Worm (Caenorhabditis elegans) whole organism, L4 larva: Measurements from ENCODE around the gene mrpl-55.

Experiments used
- F26F4.8 ChIP-seq: fragments of 200-800 bp; sonication (Bioruptor generic); conservative IDR thresholded peaks from 2 replicates; pipeline ENCODE4 v1.3.6; 2022; ENCODE audit warnings: missing genetic modification characterization, missing compliant biosample characterization
- Y5F2A.4 ChIP-seq: fragments of 200-800 bp; sonication (Bioruptor generic); optimal IDR thresholded peaks from 2 replicates; lab custom pipeline; 2018; ENCODE audit warnings: mild to moderate bottlenecking, missing genetic modification characterization, missing compliant biosample characterization
- aha-1 ChIP-seq: fragments of 150-350 bp; peaks from one replicate; lab custom pipeline; 2014; ENCODE audit warnings: missing biosample characterization, missing genetic modification characterization
- ceh-20 ChIP-seq: fragments of 200-800 bp; sonication (Bioruptor generic); IDR thresholded peaks from 2 replicates; pipeline ENCODE4 v1.3.6; 2022; ENCODE audit warnings: missing genetic modification reagents, missing genetic modification characterization, missing compliant biosample characterization
- cey-2 ChIP-seq: sonication (generic microtip); optimal IDR thresholded peaks from 3 replicates; lab custom pipeline; 2017; ENCODE audit warnings: missing genetic modification characterization, mild to moderate bottlenecking, missing compliant biosample characterization, antibody characterized with exemption, borderline replicate concordance; ENCODE audit not compliant: insufficient read depth
- ctbp-1 ChIP-seq: fragments of 200-800 bp; sonication (Bioruptor generic); IDR thresholded peaks from 2 replicates; pipeline ENCODE4 v1.3.6; 2022; ENCODE audit warnings: missing genetic modification reagents, missing genetic modification characterization, missing compliant biosample characterization
- daf-16 ChIP-seq, 3 experiments: sonication (generic microtip); optimal IDR thresholded peaks; 2 replicates each; lab custom pipeline; 2016 to 2017; ENCODE audit warnings: missing genetic modification characterization in 3 of 3, missing genetic modification reagents in 3 of 3, mild to moderate bottlenecking in 2 of 3, missing compliant biosample characterization in 2 of 3, missing biosample characterization in 1 of 3, moderate library complexity in 1 of 3
- dve-1 ChIP-seq: sonication (generic microtip); optimal IDR thresholded peaks from 2 replicates; lab custom pipeline; 2017; ENCODE audit warnings: antibody characterized with exemption, mild to moderate bottlenecking, missing genetic modification characterization, missing compliant biosample characterization; ENCODE audit not compliant: insufficient read depth
- fos-1 ChIP-seq: fragments of 150-350 bp; optimal IDR thresholded peaks from 2 replicates; lab custom pipeline; 2014; ENCODE audit warnings: missing biosample characterization, missing genetic modification characterization
- hif-1 ChIP-seq, 2 experiments: sonication (generic microtip); optimal IDR thresholded peaks; 2 replicates each; lab custom pipeline; 2016 to 2017; ENCODE audit warnings: missing compliant biosample characterization in 2 of 2, missing genetic modification characterization in 2 of 2, missing genetic modification reagents in 2 of 2, missing genotype in 2 of 2, mild to moderate bottlenecking in 1 of 2
- jun-1 ChIP-seq: fragments of 150-350 bp; optimal IDR thresholded peaks from 2 replicates; lab custom pipeline; 2014; ENCODE audit warnings: missing biosample characterization, missing genetic modification reagents, missing genetic modification characterization
- lin-1 ChIP-seq: fragments of 200-800 bp; sonication (Bioruptor generic); IDR thresholded peaks from 2 replicates; pipeline ENCODE4 v1.3.6; 2022; ENCODE audit warnings: missing genetic modification reagents, missing genetic modification characterization, missing compliant biosample characterization
- lin-39 ChIP-seq: fragments of 150-350 bp; optimal IDR thresholded peaks from 2 replicates; lab custom pipeline; 2014; ENCODE audit warnings: missing biosample characterization, missing genetic modification reagents, missing genetic modification characterization
- lir-3 ChIP-seq: sonication (generic microtip); optimal IDR thresholded peaks from 2 replicates; lab custom pipeline; 2016; ENCODE audit warnings: mild to moderate bottlenecking, missing genetic modification characterization, missing compliant biosample characterization
- mdt-29 ChIP-seq: fragments of 200-800 bp; sonication (Bioruptor generic); IDR thresholded peaks from 2 replicates; pipeline ENCODE4 v1.3.6; 2022; ENCODE audit warnings: missing genetic modification reagents, missing genetic modification characterization, missing compliant biosample characterization
- mes-2 ChIP-seq: sonication (generic microtip); optimal IDR thresholded peaks from 2 replicates; lab custom pipeline; 2016; ENCODE audit warnings: missing genotype, mild to moderate bottlenecking, missing genetic modification characterization, missing compliant biosample characterization; ENCODE audit not compliant: poor library complexity, severe bottlenecking
- nhr-10 ChIP-seq: fragments of 150-350 bp; optimal IDR thresholded peaks from 2 replicates; lab custom pipeline; 2014; ENCODE audit warnings: missing biosample characterization, missing genetic modification characterization
- nhr-28 ChIP-seq: fragments of 150-350 bp; optimal IDR thresholded peaks from 2 replicates; lab custom pipeline; 2014; ENCODE audit warnings: missing biosample characterization, missing genetic modification characterization
- nhr-42 ChIP-seq: fragments of 200-800 bp; sonication (Bioruptor generic); IDR thresholded peaks from 2 replicates; pipeline ENCODE4 v1.3.6; 2022; ENCODE audit warnings: missing genetic modification characterization, missing compliant biosample characterization
- nhr-48 ChIP-seq: sonication (generic microtip); optimal IDR thresholded peaks from 2 replicates; lab custom pipeline; 2016; ENCODE audit warnings: mild to moderate bottlenecking, missing genetic modification characterization, missing compliant biosample characterization
- php-3 ChIP-seq: fragments of 200-800 bp; sonication (Bioruptor generic); IDR thresholded peaks from 2 replicates; pipeline ENCODE4 v1.3.6; 2022; ENCODE audit warnings: missing genetic modification reagents, missing genetic modification characterization, missing compliant biosample characterization
- saeg-2 ChIP-seq: fragments of 200-800 bp; sonication (Bioruptor generic); IDR thresholded peaks from 2 replicates; pipeline ENCODE4 v1.3.6; 2022; ENCODE audit warnings: missing genetic modification reagents, missing genetic modification characterization, missing compliant biosample characterization
- sdz-12 ChIP-seq: fragments of 200-800 bp; sonication (Bioruptor generic); optimal IDR thresholded peaks from 2 replicates; lab custom pipeline; 2018; ENCODE audit warnings: mild to moderate bottlenecking, missing genetic modification characterization, missing compliant biosample characterization
- set-16 ChIP-seq: fragments of 200-800 bp; sonication (Bioruptor generic); IDR thresholded peaks from 2 replicates; pipeline ENCODE4 v1.3.6; 2022; ENCODE audit warnings: missing genetic modification reagents, missing genetic modification characterization, missing compliant biosample characterization
- snpc-4 ChIP-seq: fragments of 150-350 bp; optimal IDR thresholded peaks from 2 replicates; lab custom pipeline; 2014; ENCODE audit warnings: missing biosample characterization, missing genetic modification characterization
- spr-1 ChIP-seq: sonication (generic microtip); optimal IDR thresholded peaks from 2 replicates; lab custom pipeline; 2016; ENCODE audit warnings: mild to moderate bottlenecking, missing genetic modification characterization, missing compliant biosample characterization
- tag-97 ChIP-seq: fragments of 200-800 bp; sonication (Bioruptor generic); IDR thresholded peaks from 2 replicates; pipeline ENCODE4 v1.3.6; 2022; ENCODE audit warnings: missing genetic modification characterization, missing compliant biosample characterization
- unc-62 ChIP-seq, 3 experiments: fragments of 150-350 bp in 1 of 3; sonication (generic microtip); optimal IDR thresholded peaks in 2 of 3; peaks in 1 of 3; 1 replicate in 1 of 3; 2 replicates in 2 of 3; lab custom pipeline; 2014 to 2017; ENCODE audit warnings: missing biosample characterization in 3 of 3, missing genetic modification characterization in 3 of 3, missing genetic modification reagents in 3 of 3, missing genotype in 1 of 3
- vab-7 ChIP-seq: fragments of 200-800 bp; sonication (Bioruptor generic); IDR thresholded peaks from 2 replicates; pipeline ENCODE4 v1.3.6; 2022; ENCODE audit warnings: missing genetic modification reagents, missing genetic modification characterization, missing compliant biosample characterization
- zip-11 ChIP-seq: fragments of 200-800 bp; sonication (Bioruptor generic); IDR thresholded peaks from 2 replicates; pipeline ENCODE4 v1.3.6; 2022; ENCODE audit warnings: missing genetic modification characterization, missing compliant biosample characterization

The mrpl-55 gene

DNA sequence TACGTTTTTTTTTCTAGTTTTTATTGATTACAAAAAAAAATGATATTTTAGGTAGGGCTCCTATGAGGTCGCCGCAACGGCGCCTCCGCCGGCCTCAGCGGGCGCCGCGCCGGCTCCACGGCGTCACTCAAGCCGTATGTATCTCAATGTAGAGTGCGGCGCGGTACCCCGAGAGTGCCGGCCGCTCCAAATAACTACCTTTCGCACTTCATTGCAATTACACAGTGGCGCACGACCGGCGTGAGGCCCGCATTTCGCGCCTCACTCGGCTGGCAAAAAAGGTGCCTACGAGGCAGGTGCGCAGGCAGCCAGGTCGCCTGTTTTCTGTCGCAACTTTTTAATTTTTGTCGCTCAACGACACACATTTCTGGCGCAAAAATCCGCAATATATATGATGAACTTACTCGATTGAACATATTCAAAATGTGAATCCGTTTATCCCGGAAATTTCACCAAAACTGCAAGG lies 16.9 kb downstream of the mrpl-55 start, which contains the start of gene M04G7.2 (continued):
- TF ChIP-seq daf-16 (GFP tag; optimal IDR thresholded peaks at IDR 0.05; lab: Kevin White, UChicago) (no peak), daf-16 (tag; optimal IDR thresholded peaks at IDR 0.05; lab: Kevin White, UChicago) (no peak), tag-97 (GFP tag; lab: Robert Waterston, UW) (no peak), php-3 (GFP tag; lab: Robert Waterston, UW) (no peak), ceh-20 (GFP tag; lab: Robert Waterston, UW) (no peak)
- TF ChIP-seq, all 104 proteins: peak for 8

DNA sequence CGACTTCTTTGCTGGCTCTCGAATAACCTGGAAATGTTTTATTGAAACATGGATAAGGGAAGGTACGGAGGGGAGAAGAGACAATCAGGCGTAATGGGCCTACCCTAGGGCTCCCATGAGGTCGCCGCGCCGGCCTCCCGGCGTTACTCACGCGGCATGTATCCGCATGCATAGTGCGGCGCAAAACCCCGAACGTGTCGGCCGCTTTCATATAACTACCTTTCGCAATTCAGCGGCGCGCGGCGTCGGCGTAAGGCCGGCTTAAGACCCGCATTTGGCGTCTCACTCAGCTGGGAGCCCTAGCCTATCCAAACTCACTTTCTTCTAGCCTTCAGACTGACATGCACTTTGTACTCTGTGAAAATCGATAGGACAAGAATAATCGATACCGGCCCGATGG lies 18.3 kb downstream of the mrpl-55 start:
- no peak for TF ChIP-seq cey-2
- TF ChIP-seq set-16, result peak; percentile 80
- 0 out of 2 replicates have a peak, but pooled peaks have one; percentile 55 for TF ChIP-seq saeg-2 (GFP tag; lab: Robert Waterston, UW)
- TF ChIP-seq dve-1 (tag; lab: Kevin White, UChicago), result no peak
- no peak for TF ChIP-seq lir-3
- TF ChIP-seq nhr-48, result no peak
- TF ChIP-seq lin-1 (GFP tag; lab: Robert Waterston, UW), result no peak
- TF ChIP-seq Y5F2A.4 (GFP tag; lab: Kevin White, UChicago), result no peak

DNA sequence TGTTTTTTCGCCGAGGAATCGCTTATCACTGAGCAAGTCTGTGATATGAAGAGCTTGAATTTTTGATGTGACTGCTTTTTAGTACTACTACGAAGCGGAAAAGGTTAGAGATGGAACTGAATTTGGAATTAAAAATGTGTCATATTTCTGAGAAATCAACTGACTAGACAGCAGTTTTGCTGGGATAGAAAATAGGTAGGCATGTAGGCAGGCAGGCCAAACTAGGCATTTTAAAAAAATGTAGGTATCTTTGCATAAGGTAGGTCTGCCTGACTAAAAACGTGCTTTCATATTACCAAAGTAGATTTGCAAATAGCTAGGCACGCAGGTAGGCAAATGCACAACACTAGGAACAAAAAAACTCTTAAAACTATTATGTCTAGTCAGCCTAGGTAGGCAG lies 22.8 kb downstream of the mrpl-55 start:
- TF ChIP-seq unc-62 (GFP tag; optimal IDR thresholded peaks at IDR 0.05 in 1 of 2; lab: Kevin White, UChicago) (peak in 1 of 2 experiments; percentile 97), unc-62 (tag; optimal IDR thresholded peaks at IDR 0.05; lab: Kevin White, UChicago) (no peak), daf-16 (GFP tag; optimal IDR thresholded peaks at IDR 0.05; lab: Kevin White, UChicago) (no peak), daf-16 (tag; optimal IDR thresholded peaks at IDR 0.05; lab: Kevin White, UChicago) (no peak)

DNA sequence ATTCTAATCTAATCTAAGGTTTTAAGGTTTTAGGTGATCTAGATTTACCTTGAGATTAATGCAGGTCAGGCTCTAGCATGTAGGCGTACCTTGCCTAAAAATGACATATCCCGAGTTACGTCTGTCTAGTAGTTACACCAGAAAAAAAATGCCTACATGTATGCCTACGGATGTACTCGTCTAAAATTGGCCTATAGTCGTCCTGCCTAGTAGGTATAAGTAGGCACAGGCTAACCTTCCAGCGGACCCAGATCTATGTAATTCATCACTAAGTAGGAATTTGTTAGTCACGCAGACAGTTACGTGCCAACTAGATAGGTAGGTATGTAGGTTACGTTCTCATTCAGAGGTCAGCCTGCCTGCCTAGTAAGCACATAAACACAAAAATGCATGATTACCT lies 23.5 kb downstream of the mrpl-55 start:
- TF ChIP-seq mdt-29 (GFP tag; lab: Robert Waterston, UW), result no peak
- TF ChIP-seq nhr-28 (tag; lab: Kevin White, UChicago), result no peak
- peak in 1 of 2 experiments; percentile 91 for TF ChIP-seq unc-62 (GFP tag; optimal IDR thresholded peaks at IDR 0.05 in 1 of 2; lab: Kevin White, UChicago)
- TF ChIP-seq unc-62 (tag; optimal IDR thresholded peaks at IDR 0.05; lab: Kevin White, UChicago), result no peak

DNA sequence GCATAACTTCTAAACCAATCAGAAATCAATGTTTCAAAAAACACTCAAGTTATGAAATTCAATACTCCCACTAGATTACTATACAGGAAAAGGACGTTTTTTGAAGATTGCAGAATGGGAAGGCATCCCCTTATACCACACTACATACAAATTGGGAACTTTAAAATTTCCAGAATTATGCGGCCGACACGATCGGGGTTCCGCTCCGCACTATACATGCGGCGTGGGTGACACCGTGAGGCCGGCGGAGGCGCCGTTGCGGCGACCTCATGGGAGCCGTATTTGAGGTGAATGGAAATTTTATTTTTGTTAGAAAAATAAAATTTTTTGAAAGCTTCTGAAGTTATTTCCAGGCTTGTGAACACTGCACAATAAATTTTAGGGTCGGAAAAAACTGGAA lies 24.5 kb downstream of the mrpl-55 start:
- no peak for TF ChIP-seq vab-7 (GFP tag; lab: Robert Waterston, UW)
- 0 out of 2 replicates have a peak, but pooled peaks have one; percentile 41 for TF ChIP-seq F26F4.8
- no peak for TF ChIP-seq zip-11
- TF ChIP-seq fos-1 (tag; lab: Kevin White, UChicago), result no peak
- TF ChIP-seq, all 104 proteins: peak for 1

DNA sequence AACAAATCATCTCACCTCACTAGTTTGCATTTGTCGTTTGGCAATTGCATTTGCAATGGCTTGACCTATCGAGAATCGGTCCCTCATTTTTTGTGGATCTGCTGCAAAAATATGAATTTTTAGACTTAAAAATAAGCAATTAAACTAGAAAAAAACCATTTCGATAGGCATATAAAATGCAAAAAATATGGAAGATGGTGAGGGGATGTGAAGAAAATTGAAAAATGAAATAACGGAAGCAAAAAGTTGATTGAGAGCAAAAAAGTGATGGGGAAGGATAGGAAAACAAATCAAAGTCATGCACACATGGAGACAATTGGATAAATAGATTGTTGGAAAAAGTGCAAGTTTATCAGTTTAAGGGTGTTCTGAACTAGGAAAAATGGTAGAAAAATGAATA lies 37.3 kb downstream of the mrpl-55 start, which contains the start of gene npr-37:
Gene npr-37 (minus strand): TSS at position 101 of the 400 bp plus-strand sequence.
- TF ChIP-seq jun-1 (no peak), aha-1 (tag; lab: Kevin White, UChicago) (peak; percentile 15)

DNA sequence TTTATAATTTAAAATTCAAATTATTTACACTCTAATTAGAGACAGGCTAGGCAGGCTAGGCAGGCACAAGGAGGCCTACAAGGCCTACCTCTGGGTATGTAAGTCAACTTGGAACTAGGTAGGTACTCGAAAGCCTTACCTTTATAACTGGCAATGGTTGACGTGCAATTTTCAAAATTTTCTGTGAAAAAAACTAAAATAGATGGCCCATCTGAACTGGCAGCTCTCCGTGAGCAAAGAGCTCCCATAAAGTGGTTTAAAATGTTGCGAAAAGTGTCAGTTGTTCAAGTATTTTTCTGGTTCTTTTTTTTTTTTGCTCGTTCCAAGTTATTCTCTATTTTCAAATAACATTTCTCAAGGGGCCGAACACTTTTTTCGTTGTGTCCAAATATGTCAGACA lies 40.2 kb downstream of the mrpl-55 start:
- TF ChIP-seq sdz-12 (no peak), hif-1 (tag; optimal IDR thresholded peaks at IDR 0.05; lab: Kevin White, UChicago) (peak in 1 of 2 experiments; percentile 89), fos-1 (tag; lab: Kevin White, UChicago) (no peak), nhr-42 (no peak), spr-1 (tag; lab: Kevin White, UChicago) (no peak), mes-2 (tag; lab: Kevin White, UChicago) (no peak), nhr-10 (tag; lab: Kevin White, UChicago) (no peak), aha-1 (tag; lab: Kevin White, UChicago) (peak; percentile 70), ctbp-1 (GFP tag; lab: Robert Waterston, UW) (no peak), lin-39 (tag; lab: Kevin White, UChicago) (no peak), lin-1 (GFP tag; lab: Robert Waterston, UW) (no peak), snpc-4 (tag; lab: Kevin White, UChicago) (no peak), php-3 (GFP tag; lab: Robert Waterston, UW) (no peak)
